Worm (Caenorhabditis elegans) whole organism, L2 larva: Measurements from ENCODE around the gene C06G1.1.

ENCODE experiments used
- crh-2 ChIP-seq: sonication (generic microtip); optimal IDR thresholded peaks from 2 replicates; lab custom pipeline; 2017; ENCODE audit warnings: missing biosample characterization, missing genetic modification characterization
- elt-1 ChIP-seq: fragments of 150-350 bp; optimal IDR thresholded peaks from 2 replicates; lab custom pipeline; 2014; ENCODE audit warnings: missing biosample characterization, missing genetic modification characterization
- fos-1 ChIP-seq: fragments of 150-350 bp; optimal IDR thresholded peaks from 2 replicates; lab custom pipeline; 2014; ENCODE audit warnings: missing biosample characterization, missing genetic modification characterization
- gmeb-1 ChIP-seq: fragments of 150-350 bp; optimal IDR thresholded peaks from 2 replicates; lab custom pipeline; 2014; ENCODE audit warnings: missing biosample characterization, missing genetic modification characterization
- mab-5 ChIP-seq: fragments of 150-350 bp; optimal IDR thresholded peaks from 2 replicates; lab custom pipeline; 2014; ENCODE audit warnings: missing biosample characterization, missing genetic modification characterization
- nhr-23 ChIP-seq: fragments of 150-350 bp; optimal IDR thresholded peaks from 2 replicates; lab custom pipeline; 2014; ENCODE audit warnings: missing biosample characterization, missing genetic modification reagents, missing genetic modification characterization
- unc-62 ChIP-seq: fragments of 150-350 bp; optimal IDR thresholded peaks from 2 replicates; lab custom pipeline; 2014; ENCODE audit warnings: missing biosample characterization, missing genetic modification reagents, missing genetic modification characterization

- TF ChIP-seq gmeb-1 (tag; lab: Kevin White, UChicago) = no peak
- TF ChIP-seq nhr-23 = no peak
- no peak for TF ChIP-seq unc-62 (GFP tag; lab: Kevin White, UChicago)
- TF ChIP-seq fos-1 (tag; lab: Kevin White, UChicago) = peak; percentile 33
- TF ChIP-seq crh-2 = peak; percentile 35
- TF ChIP-seq elt-1 = no peak
- no peak for TF ChIP-seq mab-5
These were observed 14.0 kb upstream of the C06G1.1 start for ce11 chrX:16619158-16619557.
